ENCODE assay signal across 1 fruit fly cellular context in genomic region chr3L:18627657-18628455, dm6.
TF ChIP-seq lines count a peak whose summit lies in the region.

No protein-coding gene starts in this region.

TF ChIP-seq in whole organism, embryonic, 481 proteins besides CTCF, POLR2A, EP300 and RAD21 (continued from another document):
- peak; percentile 49 for TF ChIP-seq scrt (GFP tag; optimal IDR thresholded peaks at IDR 0.05; lab: Kevin White, UChicago)
- no peak for TF ChIP-seq gce (GFP tag; IDR thresholded peaks at IDR 0.05; lab: Robert Waterston, UW)
- peak; percentile 41 for TF ChIP-seq D19A (tag; optimal IDR thresholded peaks at IDR 0.05; lab: Kevin White, UChicago)
- TF ChIP-seq CG1832 (GFP tag; optimal IDR thresholded peaks at IDR 0.05; lab: Kevin White, UChicago): peak; percentile 80
- TF ChIP-seq zen (tag; optimal IDR thresholded peaks at IDR 0.05; lab: Kevin White, UChicago): peak; percentile 44
- peak; percentile 31 for TF ChIP-seq CG8924 (tag; optimal IDR thresholded peaks at IDR 0.05; lab: Kevin White, UChicago)
- TF ChIP-seq CG8944 (GFP tag; optimal IDR thresholded peaks at IDR 0.05; lab: Kevin White, UChicago): no peak
- peak; percentile 10 for TF ChIP-seq CG8388 (GFP tag; optimal IDR thresholded peaks at IDR 0.05; lab: Kevin White, UChicago)
- 0 out of 2 replicates have a peak, but pooled peaks have one; percentile 49 for TF ChIP-seq Awh (GFP tag; IDR thresholded peaks at IDR 0.05; lab: Robert Waterston, UW)
- TF ChIP-seq CG14441 (GFP tag; IDR thresholded peaks at IDR 0.05; lab: Robert Waterston, UW): 0 out of 2 replicates have a peak, but pooled peaks have one; percentile 12
- 0 out of 2 replicates have a peak, but pooled peaks have one; percentile 31 for TF ChIP-seq ttk (GFP tag; IDR thresholded peaks at IDR 0.05; lab: Robert Waterston, UW)
- peak; percentile 88 for TF ChIP-seq CG5180 (GFP tag; optimal IDR thresholded peaks at IDR 0.05; lab: Kevin White, UChicago)
- 0 out of 3 replicates have a peak, but pooled peaks have one; percentile 7 for TF ChIP-seq Opbp (GFP tag; IDR thresholded peaks at IDR 0.05; lab: Robert Waterston, UW; ENCODE audit: partially characterized antibody)
- peak; percentile 31 for TF ChIP-seq sens (GFP tag; lab: Kevin White, UChicago)
- TF ChIP-seq Hr3 (GFP tag; optimal IDR thresholded peaks at IDR 0.05; lab: Kevin White, UChicago): no peak
- no peak for TF ChIP-seq lov (optimal IDR thresholded peaks at IDR 0.05; lab: Kevin White, UChicago)
- TF ChIP-seq lov (GFP tag; IDR thresholded peaks at IDR 0.05; lab: Robert Waterston, UW): 0 out of 3 replicates have a peak, but pooled peaks have one; percentile 30
- TF ChIP-seq slbo (GFP tag; IDR thresholded peaks at IDR 0.05; lab: Robert Waterston, UW): peak; percentile 13; the same call in 1 of the 2 replicates
- TF ChIP-seq sna (GFP tag; IDR thresholded peaks at IDR 0.05; lab: Robert Waterston, UW; ENCODE audit: partially characterized antibody): 0 out of 2 replicates have a peak, but pooled peaks have one; percentile 39
- TF ChIP-seq CG2199 (GFP tag; IDR thresholded peaks at IDR 0.05; lab: Robert Waterston, UW): peak; percentile 86; the same call in 2 of the 3 replicates
- TF ChIP-seq CG9215 (GFP tag; IDR thresholded peaks at IDR 0.05; lab: Robert Waterston, UW): no peak
- peak; percentile 50 for TF ChIP-seq CG15479 (GFP tag; optimal IDR thresholded peaks at IDR 0.05; lab: Kevin White, UChicago)
- TF ChIP-seq kni (GFP tag; optimal IDR thresholded peaks at IDR 0.05; lab: Kevin White, UChicago): peak; percentile 50
- TF ChIP-seq CG15601 (tag; optimal IDR thresholded peaks at IDR 0.05; lab: Kevin White, UChicago): no peak
- no peak for TF ChIP-seq vnd (GFP tag; IDR thresholded peaks at IDR 0.05; lab: Robert Waterston, UW; ENCODE audit: partially characterized antibody)
- TF ChIP-seq hbn (GFP tag; IDR thresholded peaks at IDR 0.05; lab: Robert Waterston, UW; ENCODE audit: partially characterized antibody): 0 out of 2 replicates have a peak, but pooled peaks have one; percentile 14
- no peak for TF ChIP-seq prd (optimal IDR thresholded peaks at IDR 0.05; lab: Kevin White, UChicago)
- no peak for TF ChIP-seq prd (GFP tag; IDR thresholded peaks at IDR 0.05; lab: Robert Waterston, UW)
- TF ChIP-seq CG34422 (GFP tag; IDR thresholded peaks at IDR 0.05; lab: Robert Waterston, UW): 0 out of 3 replicates have a peak, but pooled peaks have one; percentile 13
- TF ChIP-seq CG11093 (GFP tag; IDR thresholded peaks at IDR 0.05; lab: Robert Waterston, UW): 0 out of 3 replicates have a peak, but pooled peaks have one; percentile 31
- no peak for TF ChIP-seq fd3F (GFP tag; optimal IDR thresholded peaks at IDR 0.05; lab: Kevin White, UChicago)
- TF ChIP-seq sqz (GFP tag; optimal IDR thresholded peaks at IDR 0.05; lab: Kevin White, UChicago): peak; percentile 64
- TF ChIP-seq ATbp (GFP tag; optimal IDR thresholded peaks at IDR 0.05; lab: Kevin White, UChicago): no peak
TF ChIP-seq in whole organism, embryonic: peak in this region for 33.
